Worm (Caenorhabditis elegans): Measurements from ENCODE around the gene bus-8B.

DNA sequence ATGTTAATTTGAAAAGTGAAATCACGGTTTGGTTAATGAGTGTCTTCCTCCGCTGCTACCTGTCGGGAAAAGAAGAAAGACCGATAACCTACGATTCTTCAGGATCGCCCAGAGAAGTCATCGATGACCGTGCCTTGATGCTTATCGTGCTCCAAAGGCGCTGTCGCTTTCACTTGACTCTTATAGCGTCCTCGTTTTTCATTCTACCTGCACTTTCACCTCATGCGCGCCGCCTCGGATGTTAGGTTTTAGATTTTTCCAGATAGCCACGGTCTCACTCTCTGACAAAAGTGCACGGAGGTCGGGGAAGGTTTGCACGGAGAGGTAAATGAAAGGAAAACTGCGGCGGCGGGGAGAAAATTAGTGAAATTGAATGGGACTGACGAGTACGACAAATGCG, 4.3 kb upstream of the bus-8B start:
- TF ChIP-seq tab-1 (GFP tag; IDR thresholded peaks at IDR 0.05) (no peak), klf-2 (GFP tag; conservative IDR thresholded peaks at IDR 0.05) (no peak)
